Fruit fly (Drosophila melanogaster): ENCODE data around the gene CG13670.

DNA sequence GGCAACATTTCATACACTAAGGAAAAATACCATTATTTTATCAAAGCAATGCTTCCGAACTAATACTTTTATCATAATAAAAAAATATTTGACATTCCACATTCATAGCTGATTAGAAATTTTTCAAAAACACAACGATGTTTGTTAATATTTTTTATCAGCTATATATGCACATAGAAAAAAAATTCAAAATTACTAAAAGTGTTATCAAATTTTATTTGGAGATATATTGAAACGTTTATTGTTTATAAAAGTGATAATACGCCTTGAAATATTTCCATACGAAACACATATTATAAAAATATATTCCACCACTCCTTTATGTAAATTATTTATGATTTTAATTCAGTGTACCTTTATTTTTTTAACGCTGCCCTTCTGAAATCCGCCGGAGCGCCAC is 34.8 kb upstream of the CG13670 start:
- no peak for TF ChIP-seq br (GFP tag; optimal IDR thresholded peaks at IDR 0.05)
- TF ChIP-seq h (GFP tag; optimal IDR thresholded peaks at IDR 0.05): no peak
- TF ChIP-seq usp (GFP tag; optimal IDR thresholded peaks at IDR 0.05): no peak
